Worm (Caenorhabditis elegans) whole organism, early embryonic: Measurements from ENCODE around the gene C33D9.8.

Experiments used
- B0310.2 ChIP-seq: sonication (generic microtip); optimal IDR thresholded peaks from 2 replicates; lab custom pipeline; 2016; ENCODE audit warnings: mild to moderate bottlenecking, missing genetic modification characterization, missing compliant biosample characterization
- F13C5.2 ChIP-seq: sonication (generic microtip); optimal IDR thresholded peaks from 2 replicates; lab custom pipeline; 2017; ENCODE audit warnings: mild to moderate bottlenecking, missing genetic modification characterization, inconsistent platforms, missing compliant biosample characterization
- aly-1 ChIP-seq: sonication (generic microtip); optimal IDR thresholded peaks from 2 replicates; lab custom pipeline; 2016; ENCODE audit warnings: missing genetic modification characterization, missing compliant biosample characterization
- ama-1 ChIP-seq: fragments of 150-350 bp; optimal IDR thresholded peaks from 2 replicates; lab custom pipeline; 2014
- ceh-13 ChIP-seq: fragments of 200-800 bp; sonication (Bioruptor generic); optimal IDR thresholded peaks from 2 replicates; lab custom pipeline; 2018; ENCODE audit warnings: mild to moderate bottlenecking, missing genetic modification characterization, missing compliant biosample characterization
- ceh-36 ChIP-seq: sonication (generic microtip); optimal IDR thresholded peaks from 2 replicates; lab custom pipeline; 2016; ENCODE audit warnings: missing genetic modification characterization, inconsistent platforms, missing compliant biosample characterization
- ets-7 ChIP-seq: sonication (generic microtip); optimal IDR thresholded peaks from 2 replicates; lab custom pipeline; 2016; ENCODE audit warnings: missing genotype, missing genetic modification characterization, missing compliant biosample characterization
- flt-1 ChIP-seq: fragments of 200-800 bp; sonication (Bioruptor generic); IDR thresholded peaks from 2 replicates; pipeline ENCODE4 v1.3.6; 2022; ENCODE audit warnings: missing genetic modification characterization, missing compliant biosample characterization
- hmbx-1 ChIP-seq: sonication (generic microtip); optimal IDR thresholded peaks from 2 replicates; lab custom pipeline; 2016; ENCODE audit warnings: mild to moderate bottlenecking, missing genetic modification characterization, missing compliant biosample characterization
- hmg-4 ChIP-seq: fragments of 200-800 bp; sonication (Bioruptor generic); optimal IDR thresholded peaks from 2 replicates; lab custom pipeline; 2018; ENCODE audit warnings: mild to moderate bottlenecking, missing genetic modification characterization, missing compliant biosample characterization
- hnd-1 ChIP-seq: sonication (generic microtip); optimal IDR thresholded peaks from 2 replicates; lab custom pipeline; 2016; ENCODE audit warnings: missing genetic modification characterization, missing compliant biosample characterization
- pes-1 ChIP-seq: fragments of 200-800 bp; sonication (Bioruptor generic); IDR thresholded peaks from 2 replicates; pipeline ENCODE4 v1.3.6; 2022; ENCODE audit warnings: missing genetic modification reagents, missing genetic modification characterization, missing compliant biosample characterization
- scrt-1 ChIP-seq: fragments of 200-800 bp; sonication (Bioruptor generic); IDR thresholded peaks from 2 replicates; pipeline ENCODE4 v1.3.6; 2022; ENCODE audit warnings: missing genetic modification characterization, missing compliant biosample characterization
- sea-1 ChIP-seq: fragments of 200-800 bp; sonication (Bioruptor generic); conservative IDR thresholded peaks from 2 replicates; pipeline ENCODE4 v1.3.6; 2022; ENCODE audit warnings: missing genetic modification characterization, missing compliant biosample characterization
- tbx-11 ChIP-seq: fragments of 200-800 bp; sonication (Bioruptor generic); IDR thresholded peaks from 2 replicates; pipeline ENCODE4 v1.3.6; 2022; ENCODE audit warnings: missing genetic modification characterization, missing compliant biosample characterization
- tbx-37 ChIP-seq: fragments of 200-800 bp; sonication (Bioruptor generic); conservative IDR thresholded peaks from 2 replicates; pipeline ENCODE4 v1.3.6; 2022; ENCODE audit warnings: missing genetic modification reagents, missing genetic modification characterization, missing compliant biosample characterization
- tra-4 ChIP-seq: sonication (generic microtip); optimal IDR thresholded peaks from 2 replicates; lab custom pipeline; 2017; ENCODE audit warnings: missing genetic modification characterization, missing compliant biosample characterization

C33D9.8 gene

ce11 chrIV:8822598-8822997 lies 36.0 kb upstream of the C33D9.8 start:
- no peak for TF ChIP-seq sea-1 (GFP tag; lab: Robert Waterston, UW)
- no peak for TF ChIP-seq hmg-4 (GFP tag; lab: Kevin White, UChicago)
- TF ChIP-seq F13C5.2 (tag; lab: Kevin White, UChicago) = no peak
- TF ChIP-seq tra-4 (tag; lab: Kevin White, UChicago) = no peak
- no peak for TF ChIP-seq flt-1 (GFP tag; lab: Robert Waterston, UW)
- no peak for TF ChIP-seq ceh-13 (GFP tag; lab: Kevin White, UChicago)
- no peak for TF ChIP-seq ceh-36 (tag; lab: Kevin White, UChicago)
- TF ChIP-seq hnd-1 = no peak
- TF ChIP-seq scrt-1 (GFP tag; lab: Robert Waterston, UW) = no peak
- no peak for TF ChIP-seq hmbx-1 (tag; lab: Kevin White, UChicago)
- TF ChIP-seq ets-7 (tag; lab: Kevin White, UChicago) = no peak
- TF ChIP-seq B0310.2 (tag; lab: Kevin White, UChicago) = no peak

ce11 chrIV:8821147-8821546 lies 34.6 kb upstream of the C33D9.8 start, which contains the start of gene T28C6.5:
TSS of gene T28C6.5 (plus strand) at chrIV:8821447.
- TF ChIP-seq flt-1 (GFP tag; lab: Robert Waterston, UW) (no peak), aly-1 (tag; lab: Kevin White, UChicago) (no peak), ceh-13 (GFP tag; lab: Kevin White, UChicago) (no peak), tbx-37 (GFP tag; lab: Robert Waterston, UW) (no peak), hmg-4 (GFP tag; lab: Kevin White, UChicago) (no peak), hnd-1 (no peak), ama-1 (lab: Kevin White, UChicago) (no peak), B0310.2 (tag; lab: Kevin White, UChicago) (no peak), scrt-1 (GFP tag; lab: Robert Waterston, UW) (no peak), tbx-11 (GFP tag; lab: Robert Waterston, UW) (no peak), ceh-36 (tag; lab: Kevin White, UChicago) (no peak), F13C5.2 (tag; lab: Kevin White, UChicago) (no peak), hmbx-1 (tag; lab: Kevin White, UChicago) (no peak), pes-1 (GFP tag; lab: Robert Waterston, UW) (no peak), sea-1 (GFP tag; lab: Robert Waterston, UW) (no peak), tra-4 (tag; lab: Kevin White, UChicago) (no peak), ets-7 (tag; lab: Kevin White, UChicago) (no peak)

- TF ChIP-seq F13C5.2 (tag; lab: Kevin White, UChicago) = no peak
- TF ChIP-seq tbx-11 (GFP tag; lab: Robert Waterston, UW) = no peak
- TF ChIP-seq ets-7 (tag; lab: Kevin White, UChicago) = no peak
- no peak for TF ChIP-seq tra-4 (tag; lab: Kevin White, UChicago)
- TF ChIP-seq ceh-13 (GFP tag; lab: Kevin White, UChicago) = no peak
Observed at ce11 chrIV:8820041-8820440, 33.5 kb upstream of the C33D9.8 start, which contains the start of gene T28C6.3. TSS of gene T28C6.3 (plus strand) at chrIV:8820341.

ce11 chrIV:8819471-8819870 lies 32.9 kb upstream of the C33D9.8 start:
- peak; percentile 49 for TF ChIP-seq hmg-4 (GFP tag; lab: Kevin White, UChicago)
- 0 out of 2 replicates have a peak, but pooled peaks have one; percentile 15 for TF ChIP-seq pes-1 (GFP tag; lab: Robert Waterston, UW)
- no peak for TF ChIP-seq scrt-1 (GFP tag; lab: Robert Waterston, UW)
- no peak for TF ChIP-seq ets-7 (tag; lab: Kevin White, UChicago)
- TF ChIP-seq ceh-13 (GFP tag; lab: Kevin White, UChicago) = no peak
- TF ChIP-seq tbx-37 (GFP tag; lab: Robert Waterston, UW) = no peak
- no peak for TF ChIP-seq ceh-36 (tag; lab: Kevin White, UChicago)
- TF ChIP-seq hmbx-1 (tag; lab: Kevin White, UChicago) = no peak

- TF ChIP-seq tbx-11 (GFP tag; lab: Robert Waterston, UW) (no peak), ets-7 (tag; lab: Kevin White, UChicago) (no peak), tra-4 (tag; lab: Kevin White, UChicago) (no peak), hnd-1 (no peak), pes-1 (GFP tag; lab: Robert Waterston, UW) (no peak), sea-1 (GFP tag; lab: Robert Waterston, UW) (no peak), ceh-13 (GFP tag; lab: Kevin White, UChicago) (no peak)
Observed at ce11 chrIV:8817639-8818038, 31.1 kb upstream of the C33D9.8 start, which contains the start of gene T28C6.10. TSS of gene T28C6.10 (plus strand) at chrIV:8817939.

- no peak for TF ChIP-seq hmbx-1 (tag; lab: Kevin White, UChicago)
- no peak for TF ChIP-seq tra-4 (tag; lab: Kevin White, UChicago)
- TF ChIP-seq hmg-4 (GFP tag; lab: Kevin White, UChicago) = no peak
- TF ChIP-seq aly-1 (tag; lab: Kevin White, UChicago) = no peak
- TF ChIP-seq flt-1 (GFP tag; lab: Robert Waterston, UW) = no peak
- TF ChIP-seq tbx-11 (GFP tag; lab: Robert Waterston, UW) = no peak
- TF ChIP-seq pes-1 (GFP tag; lab: Robert Waterston, UW) = no peak
- no peak for TF ChIP-seq scrt-1 (GFP tag; lab: Robert Waterston, UW)
- no peak for TF ChIP-seq ceh-36 (tag; lab: Kevin White, UChicago)
- TF ChIP-seq sea-1 (GFP tag; lab: Robert Waterston, UW) = no peak
- TF ChIP-seq ama-1 (lab: Kevin White, UChicago) = no peak
- no peak for TF ChIP-seq B0310.2 (tag; lab: Kevin White, UChicago)
- no peak for TF ChIP-seq ceh-13 (GFP tag; lab: Kevin White, UChicago)
- no peak for TF ChIP-seq F13C5.2 (tag; lab: Kevin White, UChicago)
- no peak for TF ChIP-seq ets-7 (tag; lab: Kevin White, UChicago)
- no peak for TF ChIP-seq hnd-1
Observed at ce11 chrIV:8816617-8817016, 30.1 kb upstream of the C33D9.8 start.

ce11 chrIV:8816029-8816428 lies 29.5 kb upstream of the C33D9.8 start, which contains the start of gene grsp-2:
TSS of gene grsp-2 (plus strand) at chrIV:8816329.
- no peak for TF ChIP-seq scrt-1 (GFP tag; lab: Robert Waterston, UW)
- TF ChIP-seq ceh-13 (GFP tag; lab: Kevin White, UChicago) = no peak
- TF ChIP-seq sea-1 (GFP tag; lab: Robert Waterston, UW) = no peak
- no peak for TF ChIP-seq ets-7 (tag; lab: Kevin White, UChicago)
- TF ChIP-seq flt-1 (GFP tag; lab: Robert Waterston, UW) = no peak
- no peak for TF ChIP-seq hmbx-1 (tag; lab: Kevin White, UChicago)
- TF ChIP-seq tra-4 (tag; lab: Kevin White, UChicago) = no peak
- TF ChIP-seq aly-1 (tag; lab: Kevin White, UChicago) = no peak
- no peak for TF ChIP-seq pes-1 (GFP tag; lab: Robert Waterston, UW)
- no peak for TF ChIP-seq tbx-11 (GFP tag; lab: Robert Waterston, UW)
- no peak for TF ChIP-seq B0310.2 (tag; lab: Kevin White, UChicago)
- TF ChIP-seq ceh-36 (tag; lab: Kevin White, UChicago) = no peak
- TF ChIP-seq ama-1 (lab: Kevin White, UChicago) = no peak
- no peak for TF ChIP-seq hmg-4 (GFP tag; lab: Kevin White, UChicago)
- no peak for TF ChIP-seq hnd-1
- TF ChIP-seq F13C5.2 (tag; lab: Kevin White, UChicago) = no peak
